Fruit fly (Drosophila melanogaster) whole organism, embryonic: Measurements from ENCODE around the gene Xe7.

Source experiments
- ATbp ChIP-seq: fragments of 200-800 bp; sonication (Bioruptor generic); optimal IDR thresholded peaks from 2 replicates; lab custom pipeline; 2017; ENCODE audit warnings: missing biosample characterization, mild to moderate bottlenecking, missing genetic modification characterization, missing genetic modification reagents
- Ada2b ChIP-seq: fragments of 200-800 bp; sonication (Bioruptor generic); IDR thresholded peaks from 2 replicates; pipeline ENCODE4 v1.3.6; 2022; ENCODE audit warnings: missing biosample characterization, missing genetic modification characterization
- Antp ChIP-seq: fragments of 200-800 bp; sonication (Bioruptor generic); optimal IDR thresholded peaks from 3 replicates; lab custom pipeline; 2016; ENCODE audit warnings: missing biosample characterization, missing genetic modification characterization
- Awh ChIP-seq: fragments of 200-800 bp; sonication (Bioruptor generic); IDR thresholded peaks from 2 replicates; pipeline ENCODE4, ENCODE4 v1.3.6; 2022; ENCODE audit warnings: missing biosample characterization, missing genetic modification characterization
- B-H2 ChIP-seq: fragments of 200-800 bp; sonication (Bioruptor generic); optimal IDR thresholded peaks from 2 replicates; lab custom pipeline; 2018; ENCODE audit warnings: missing biosample characterization, mild to moderate bottlenecking, missing genetic modification characterization
- Bdp1 ChIP-seq: fragments of 200-800 bp; sonication (Bioruptor generic); optimal IDR thresholded peaks from 3 replicates; lab custom pipeline; 2016; ENCODE audit warnings: missing biosample characterization, missing genetic modification characterization
- Blimp-1 ChIP-seq: fragments of 200-800 bp; sonication (Bioruptor generic); optimal IDR thresholded peaks from 3 replicates; lab custom pipeline; 2018; ENCODE audit warnings: missing biosample characterization, missing genetic modification characterization, mild to moderate bottlenecking, moderate library complexity, missing genetic modification reagents
- CG10462 ChIP-seq: fragments of 200-800 bp; sonication (Bioruptor generic); optimal IDR thresholded peaks from 2 replicates; lab custom pipeline; 2016; ENCODE audit warnings: missing biosample characterization, missing genetic modification characterization
- CG11085 ChIP-seq: fragments of 200-800 bp; sonication (Bioruptor generic); IDR thresholded peaks from 2 replicates; pipeline ENCODE4 v1.3.6; 2022; ENCODE audit warnings: missing biosample characterization, missing genetic modification characterization
- CG11093 ChIP-seq: fragments of 200-800 bp; sonication (Bioruptor generic); IDR thresholded peaks from 3 replicates; pipeline ENCODE4 v1.3.6; 2022; ENCODE audit warnings: missing biosample characterization, missing genetic modification characterization
- CG14014 ChIP-seq: fragments of 200-800 bp; sonication (Bioruptor generic); IDR thresholded peaks from 2 replicates; pipeline ENCODE4 v1.3.6; 2022; ENCODE audit warnings: missing biosample characterization, missing genetic modification characterization
- CG1602 ChIP-seq: fragments of 200-800 bp; sonication (Bioruptor generic); optimal IDR thresholded peaks from 3 replicates; lab custom pipeline; 2016; ENCODE audit warnings: missing biosample characterization, missing genetic modification characterization
- CG17612 ChIP-seq: fragments of 200-800 bp; sonication (Bioruptor generic); IDR thresholded peaks from 2 replicates; pipeline ENCODE4 v1.3.6; 2022; ENCODE audit warnings: missing biosample characterization, missing genetic modification characterization
- CG17802 ChIP-seq: fragments of 200-800 bp; sonication (Bioruptor generic); optimal IDR thresholded peaks from 2 replicates; lab custom pipeline; 2018; ENCODE audit warnings: missing biosample characterization, mild to moderate bottlenecking, missing genetic modification characterization, moderate library complexity
- CG1832 ChIP-seq: fragments of 200-800 bp; sonication (Bioruptor generic); optimal IDR thresholded peaks from 2 replicates; lab custom pipeline; 2017; ENCODE audit warnings: missing biosample characterization, mild to moderate bottlenecking, missing genetic modification characterization, inconsistent platforms
- CG18476 ChIP-seq: fragments of 200-800 bp; sonication (Bioruptor generic); optimal IDR thresholded peaks from 2 replicates; lab custom pipeline; 2016; ENCODE audit warnings: missing biosample characterization, mild to moderate bottlenecking, missing genetic modification characterization
- CG4424 ChIP-seq: fragments of 200-800 bp; sonication (Bioruptor generic); optimal IDR thresholded peaks from 3 replicates; lab custom pipeline; 2016; ENCODE audit warnings: missing biosample characterization, missing genetic modification characterization
- CG4730 ChIP-seq: fragments of 200-800 bp; sonication (Bioruptor generic); IDR thresholded peaks from 2 replicates; pipeline ENCODE4 v1.3.6; 2022; ENCODE audit warnings: missing biosample characterization, missing genetic modification characterization
- CG6689 ChIP-seq: fragments of 200-800 bp; sonication (Bioruptor generic); IDR thresholded peaks from 2 replicates; pipeline ENCODE4 v1.3.6; 2022; ENCODE audit warnings: missing biosample characterization, missing genetic modification characterization
- CG7745 ChIP-seq: fragments of 200-800 bp; sonication (Bioruptor generic); optimal IDR thresholded peaks from 2 replicates; lab custom pipeline; 2018; ENCODE audit warnings: missing biosample characterization, mild to moderate bottlenecking, missing genetic modification characterization, moderate library complexity
- CG7928 ChIP-seq: fragments of 200-800 bp; sonication (Bioruptor generic); optimal IDR thresholded peaks from 2 replicates; lab custom pipeline; 2017; ENCODE audit warnings: missing biosample characterization, mild to moderate bottlenecking, missing genetic modification characterization
- CG8281 ChIP-seq: fragments of 200-800 bp; sonication (Bioruptor generic); optimal IDR thresholded peaks from 2 replicates; lab custom pipeline; 2018; ENCODE audit warnings: missing biosample characterization, mild to moderate bottlenecking, missing genetic modification characterization, moderate library complexity
- Deaf1 ChIP-seq: fragments of 200-800 bp; optimal IDR thresholded peaks from 3 replicates; lab custom pipeline; 2019; ENCODE audit warnings: missing biosample characterization, mild to moderate bottlenecking, missing genetic modification characterization, moderate library complexity
- Dip3 ChIP-seq: fragments of 200-800 bp; sonication (Bioruptor generic); optimal IDR thresholded peaks from 3 replicates; lab custom pipeline; 2016; ENCODE audit warnings: missing biosample characterization, missing genetic modification characterization
- Dll ChIP-seq: fragments of 200-800 bp; sonication (Bioruptor generic); IDR thresholded peaks from 4 replicates; pipeline ENCODE4 v1.3.6; 2022; ENCODE audit warnings: missing biosample characterization, missing genetic modification characterization; ENCODE audit not compliant: partially characterized antibody
- Dp ChIP-seq: fragments of 200-800 bp; sonication (Bioruptor generic); optimal IDR thresholded peaks from 2 replicates; lab custom pipeline; 2018; ENCODE audit warnings: missing biosample characterization, mild to moderate bottlenecking, missing genetic modification characterization, moderate library complexity
- Gug ChIP-seq: fragments of 200-800 bp; sonication (Bioruptor generic); IDR thresholded peaks from 4 replicates; pipeline ENCODE4 v1.3.6; 2022; ENCODE audit warnings: missing biosample characterization, missing genetic modification characterization
- HLH54F ChIP-seq: fragments of 200-800 bp; sonication (Bioruptor generic); optimal IDR thresholded peaks from 3 replicates; lab custom pipeline; 2016; ENCODE audit warnings: missing biosample characterization, missing genetic modification characterization
- Lhr ChIP-seq: fragments of 200-800 bp; sonication (Bioruptor generic); optimal IDR thresholded peaks from 3 replicates; lab custom pipeline; 2017; ENCODE audit warnings: mild to moderate bottlenecking, missing biosample characterization, missing genetic modification reagents, missing genetic modification characterization
- NfI ChIP-seq: fragments of 200-800 bp; sonication (Bioruptor generic); optimal IDR thresholded peaks from 3 replicates; lab custom pipeline; 2018; ENCODE audit warnings: missing biosample characterization, mild to moderate bottlenecking, missing genetic modification characterization, moderate library complexity
- Taf1 ChIP-seq: fragments of 200-800 bp; sonication (Bioruptor generic); IDR thresholded peaks from 2 replicates; pipeline ENCODE4 v1.3.6; 2022; ENCODE audit warnings: missing biosample characterization, missing genetic modification characterization
- ara ChIP-seq: fragments of 200-800 bp; sonication (Bioruptor generic); IDR thresholded peaks from 2 replicates; pipeline ENCODE4 v1.3.6; 2022; ENCODE audit warnings: missing biosample characterization, missing genetic modification characterization
- cad ChIP-seq: fragments of >200 bp; optimal IDR thresholded peaks from 2 replicates; lab custom pipeline; 2017; ENCODE audit warnings: missing biosample characterization, missing genetic modification characterization
- cas ChIP-seq: fragments of 200-800 bp; sonication (Bioruptor generic); IDR thresholded peaks from 2 replicates; pipeline ENCODE4 v1.3.6; 2022; ENCODE audit warnings: missing biosample characterization, missing genetic modification characterization
- crc ChIP-seq: fragments of 200-800 bp; sonication (Bioruptor generic); optimal IDR thresholded peaks from 2 replicates; lab custom pipeline; 2016; ENCODE audit warnings: missing biosample characterization, missing genetic modification characterization
- da ChIP-seq: fragments of 200-800 bp; sonication (Bioruptor generic); optimal IDR thresholded peaks from 2 replicates; lab custom pipeline; 2016; ENCODE audit warnings: missing biosample characterization, missing genetic modification characterization
- dimm ChIP-seq: fragments of 200-800 bp; sonication (Bioruptor generic); IDR thresholded peaks from 2 replicates; pipeline ENCODE4 v1.3.6; 2022; ENCODE audit warnings: missing biosample characterization, missing genetic modification characterization
- exex ChIP-seq: fragments of 200-800 bp; sonication (Bioruptor generic); optimal IDR thresholded peaks from 4 replicates; lab custom pipeline; 2018; ENCODE audit warnings: missing biosample characterization, mild to moderate bottlenecking, missing genetic modification characterization, moderate library complexity
- eyg ChIP-seq: fragments of 200-800 bp; sonication (Bioruptor generic); optimal IDR thresholded peaks from 3 replicates; lab custom pipeline; 2016; ENCODE audit warnings: missing biosample characterization, missing genetic modification characterization
- hbn ChIP-seq: fragments of 200-800 bp; sonication (Bioruptor generic); IDR thresholded peaks from 2 replicates; pipeline ENCODE4 v1.3.6; 2022; ENCODE audit warnings: missing biosample characterization, missing genetic modification characterization; ENCODE audit not compliant: partially characterized antibody
- lbe ChIP-seq: fragments of 200-800 bp; sonication (Bioruptor generic); optimal IDR thresholded peaks from 2 replicates; lab custom pipeline; 2016; ENCODE audit warnings: missing biosample characterization, mild to moderate bottlenecking, missing genetic modification characterization
- mld ChIP-seq: fragments of 200-800 bp; sonication (Bioruptor generic); IDR thresholded peaks from 3 replicates; pipeline ENCODE4 v1.3.6; 2022; ENCODE audit warnings: missing biosample characterization, missing genetic modification characterization; ENCODE audit not compliant: partially characterized antibody
- phol ChIP-seq: fragments of 200-800 bp; sonication (Bioruptor generic); optimal IDR thresholded peaks from 3 replicates; lab custom pipeline; 2018; ENCODE audit warnings: missing biosample characterization, mild to moderate bottlenecking, missing genetic modification characterization, moderate library complexity
- slbo ChIP-seq: fragments of 200-800 bp; sonication (Bioruptor generic); IDR thresholded peaks from 2 replicates; pipeline ENCODE4 v1.3.6; 2022; ENCODE audit warnings: missing biosample characterization, missing genetic modification characterization
- slp2 ChIP-seq: fragments of 200-800 bp; sonication (Bioruptor generic); optimal IDR thresholded peaks from 2 replicates; lab custom pipeline; 2016; ENCODE audit warnings: missing biosample characterization, missing genetic modification characterization
- sna ChIP-seq: fragments of 200-800 bp; sonication (Bioruptor generic); IDR thresholded peaks from 2 replicates; pipeline ENCODE4 v1.3.6; 2022; ENCODE audit warnings: missing biosample characterization, missing genetic modification characterization; ENCODE audit not compliant: partially characterized antibody
- sug ChIP-seq: fragments of 200-800 bp; optimal IDR thresholded peaks from 2 replicates; lab custom pipeline; 2019; ENCODE audit warnings: missing biosample characterization, mild to moderate bottlenecking, missing genetic modification characterization, moderate library complexity
- tap ChIP-seq: fragments of 200-800 bp; optimal IDR thresholded peaks from 3 replicates; lab custom pipeline; 2019; ENCODE audit warnings: missing biosample characterization, mild to moderate bottlenecking, missing genetic modification characterization, moderate library complexity
- trh ChIP-seq: fragments of 200-800 bp; sonication (Bioruptor generic); optimal IDR thresholded peaks from 2 replicates; lab custom pipeline; 2016; ENCODE audit warnings: missing biosample characterization, missing genetic modification characterization
- tx ChIP-seq: fragments of 200-800 bp; sonication (Bioruptor generic); optimal IDR thresholded peaks from 2 replicates; lab custom pipeline; 2016; ENCODE audit warnings: missing biosample characterization, missing genetic modification characterization
- zfh2 ChIP-seq: fragments of 200-800 bp; sonication (Bioruptor generic); optimal IDR thresholded peaks from 2 replicates; lab custom pipeline; 2016; ENCODE audit warnings: missing biosample characterization, missing genetic modification characterization

The Xe7 gene

DNA sequence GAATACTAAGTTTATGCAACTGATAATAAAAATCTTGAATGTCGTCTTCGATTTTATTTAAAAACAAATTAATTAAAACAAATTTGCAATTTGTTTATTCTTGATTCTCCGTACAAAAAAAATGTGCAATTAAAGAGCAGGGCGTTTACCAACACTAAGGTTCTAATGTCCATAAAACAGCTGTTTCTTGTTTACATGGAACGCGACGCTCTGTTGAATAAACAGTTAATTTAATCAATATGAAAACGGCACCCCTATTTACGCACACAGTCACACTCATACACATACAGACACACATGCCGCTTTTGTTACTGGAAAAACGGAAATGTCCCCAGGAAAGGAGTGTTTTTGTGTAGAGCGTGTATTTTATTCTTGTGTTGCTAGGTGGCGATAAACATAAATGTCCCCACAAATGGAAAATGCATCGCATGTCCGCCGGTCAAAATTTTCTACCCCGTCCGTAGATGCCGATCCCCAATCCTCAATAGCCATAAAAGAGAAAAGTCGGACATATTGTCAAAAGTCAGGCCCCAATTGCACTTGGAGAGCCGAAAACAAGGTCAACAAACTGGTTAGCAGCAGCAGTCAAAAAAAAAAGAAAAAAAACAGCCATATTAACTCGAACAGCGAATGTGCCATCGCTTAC, 46.0 kb downstream of the Xe7 start (continued):
- TF ChIP-seq CG7745 (tag; lab: Kevin White, UChicago) = peak; percentile 76
- no peak for TF ChIP-seq da
- no peak for TF ChIP-seq mld (GFP tag; lab: Robert Waterston, UW)
- no peak for TF ChIP-seq sna (GFP tag; lab: Robert Waterston, UW)
- peak; percentile 37 for TF ChIP-seq Deaf1 (tag; lab: Kevin White, UChicago)
- no peak for TF ChIP-seq cas (GFP tag; lab: Robert Waterston, UW)
- TF ChIP-seq Awh (GFP tag; lab: Robert Waterston, UW) = no peak
- TF ChIP-seq CG18476 (GFP tag; lab: Kevin White, UChicago) = peak; percentile 64
- TF ChIP-seq Ada2b (GFP tag; lab: Robert Waterston, UW) = no peak
- no peak for TF ChIP-seq Dp
- no peak for TF ChIP-seq ara (GFP tag; lab: Robert Waterston, UW)
- TF ChIP-seq CG7928 (GFP tag; lab: Kevin White, UChicago) = no peak
- TF ChIP-seq slbo (GFP tag; lab: Robert Waterston, UW) = no peak
- peak; percentile 64 for TF ChIP-seq CG8281 (tag; lab: Kevin White, UChicago)
- TF ChIP-seq CG11093 (GFP tag; lab: Robert Waterston, UW) = peak; percentile 56; the same call in 1 of the 3 replicates
- TF ChIP-seq CG4730 = no peak
- TF ChIP-seq CG17612 (GFP tag; lab: Robert Waterston, UW) = no peak
- TF ChIP-seq Taf1 (GFP tag; lab: Robert Waterston, UW) = no peak
- peak; percentile 66 for TF ChIP-seq lbe (GFP tag; lab: Kevin White, UChicago)
- peak; percentile 54 for TF ChIP-seq CG1602 (GFP tag; lab: Kevin White, UChicago)
- peak; percentile 68 for TF ChIP-seq Lhr (GFP tag; lab: Kevin White, UChicago)
- TF ChIP-seq NfI (GFP tag; lab: Kevin White, UChicago) = peak; percentile 59
- TF ChIP-seq tap = peak; percentile 72
- no peak for TF ChIP-seq tx (GFP tag; lab: Kevin White, UChicago)
- peak; percentile 85 for TF ChIP-seq B-H2
- no peak for TF ChIP-seq CG1832 (GFP tag; lab: Kevin White, UChicago)
- peak; percentile 50 for TF ChIP-seq crc (GFP tag; lab: Kevin White, UChicago)
- TF ChIP-seq hbn (GFP tag; lab: Robert Waterston, UW) = no peak
- no peak for TF ChIP-seq HLH54F (GFP tag; lab: Kevin White, UChicago)
- peak; percentile 64 for TF ChIP-seq CG10462 (GFP tag; lab: Kevin White, UChicago)
- TF ChIP-seq ATbp (GFP tag; lab: Kevin White, UChicago) = peak; percentile 93
- no peak for TF ChIP-seq zfh2 (GFP tag; lab: Kevin White, UChicago)
- TF ChIP-seq trh (GFP tag; lab: Kevin White, UChicago) = peak; percentile 37
- TF ChIP-seq CG14014 (GFP tag; lab: Robert Waterston, UW) = no peak
- peak; percentile 57 for TF ChIP-seq phol (tag; lab: Kevin White, UChicago)
- TF ChIP-seq exex (tag; lab: Kevin White, UChicago) = peak; percentile 79
- TF ChIP-seq Blimp-1 (GFP tag; lab: Kevin White, UChicago) = peak; percentile 70
- TF ChIP-seq cad (GFP tag; lab: Kevin White, UChicago) = no peak
- TF ChIP-seq CG6689 (GFP tag; lab: Robert Waterston, UW) = no peak
- no peak for TF ChIP-seq Dip3
- TF ChIP-seq Dll (GFP tag; lab: Robert Waterston, UW) = no peak
- no peak for TF ChIP-seq dimm
- TF ChIP-seq CG11085 (GFP tag; lab: Robert Waterston, UW) = no peak
- peak; percentile 65 for TF ChIP-seq Bdp1 (GFP tag; lab: Kevin White, UChicago)
- TF ChIP-seq eyg (GFP tag; lab: Kevin White, UChicago) = peak; percentile 83
- peak; percentile 58 for TF ChIP-seq slp2 (GFP tag; lab: Kevin White, UChicago)
- TF ChIP-seq CG17802 (tag; lab: Kevin White, UChicago) = no peak
- peak; percentile 57 for TF ChIP-seq sug (tag; lab: Kevin White, UChicago)
- peak; percentile 56 for TF ChIP-seq Antp (GFP tag; lab: Kevin White, UChicago)
- TF ChIP-seq Gug (GFP tag; lab: Robert Waterston, UW) = no peak
- peak; percentile 61 for TF ChIP-seq CG4424 (GFP tag; lab: Kevin White, UChicago)
